Fruit fly (Drosophila melanogaster): ENCODE results near the gene Arp3.

- no peak for TF ChIP-seq CG8478 (optimal IDR thresholded peaks at IDR 0.05)
- no peak for TF ChIP-seq CTCF (optimal IDR thresholded peaks at IDR 0.05)
These were observed 43.1 kb upstream of the Arp3 start, which contains the start of gene CG42445 for dm6 chr3L:8158715-8159380.

Measured in S2 (cell line).